Worm (Caenorhabditis elegans): ENCODE data around the gene C09B8.8.

C09B8.8 gene

DNA sequence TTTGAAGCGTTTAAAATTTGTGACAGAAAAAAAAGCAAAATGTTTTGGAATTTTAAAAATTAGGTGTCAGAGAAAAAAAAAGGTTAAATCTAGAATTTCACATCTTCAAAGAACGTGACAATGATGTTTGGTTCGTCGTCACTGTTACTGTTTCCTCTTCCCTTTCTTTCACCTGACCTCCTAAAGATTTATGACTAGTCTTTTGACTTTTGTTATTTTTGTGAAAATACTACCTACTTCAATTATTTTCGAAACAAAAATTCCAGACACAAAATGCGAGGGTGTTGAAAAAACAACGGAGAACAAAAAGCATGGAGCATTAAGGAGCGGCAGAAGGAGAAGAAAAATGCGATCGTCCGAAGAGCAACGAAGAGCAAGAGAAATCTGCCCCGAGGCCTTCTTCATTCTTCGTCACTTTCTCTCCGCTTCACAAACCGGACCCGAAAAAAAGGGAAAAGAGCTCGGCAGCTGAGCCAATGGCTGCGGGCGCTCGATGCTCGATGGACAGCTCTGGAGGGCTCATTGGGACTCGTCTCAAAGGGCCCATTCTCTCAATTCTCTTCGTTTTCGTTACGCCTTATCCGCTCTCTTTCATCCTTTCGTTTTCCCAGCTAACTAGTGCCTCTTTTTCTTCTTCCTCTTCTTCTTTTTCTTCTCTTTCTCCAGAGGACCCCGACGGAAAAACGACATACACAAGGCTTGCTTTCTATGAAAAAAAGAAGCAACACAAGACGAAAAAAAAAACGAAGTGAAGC, 38.9 kb upstream of the C09B8.8 start (continued):
- TF ChIP-seq dmd-8 (GFP tag; IDR thresholded peaks at IDR 0.05): no peak
- TF ChIP-seq ctbp-1 (GFP tag; IDR thresholded peaks at IDR 0.05): peak; percentile 68; the same call in 1 of the 2 replicates
- no peak for TF ChIP-seq sdz-12 (GFP tag; optimal IDR thresholded peaks at IDR 0.05)
- no peak for TF ChIP-seq egl-27 (tag; optimal IDR thresholded peaks at IDR 0.05)
- no peak for TF ChIP-seq Y48G9A.11 (GFP tag; IDR thresholded peaks at IDR 0.05)
- no peak for TF ChIP-seq cey-2 (tag; optimal IDR thresholded peaks at IDR 0.05; ENCODE audit: borderline replicate concordance, insufficient read depth)
- no peak for TF ChIP-seq saeg-2 (GFP tag; IDR thresholded peaks at IDR 0.05)
- TF ChIP-seq arid-1 (GFP tag; conservative IDR thresholded peaks at IDR 0.05): no peak
- TF ChIP-seq daf-12 (tag; optimal IDR thresholded peaks at IDR 0.05): no peak
- TF ChIP-seq nhr-48 (tag; optimal IDR thresholded peaks at IDR 0.05): peak; percentile 2
- no peak for TF ChIP-seq lin-15B (tag; optimal IDR thresholded peaks at IDR 0.05)
- no peak for TF ChIP-seq ceh-82 (tag; optimal IDR thresholded peaks at IDR 0.05)
- TF ChIP-seq dve-1 (tag; optimal IDR thresholded peaks at IDR 0.05; ENCODE audit: insufficient read depth): no peak
- TF ChIP-seq dmd-6 (GFP tag; IDR thresholded peaks at IDR 0.05): no peak
- no peak for TF ChIP-seq T20F7.1 (GFP tag; optimal IDR thresholded peaks at IDR 0.05)
- TF ChIP-seq lin-38 (GFP tag; IDR thresholded peaks at IDR 0.05): no peak
- TF ChIP-seq nhr-102 (tag; optimal IDR thresholded peaks at IDR 0.05): no peak
- no peak for TF ChIP-seq lir-3 (tag; optimal IDR thresholded peaks at IDR 0.05)
- no peak for TF ChIP-seq snpc-4 (tag; optimal IDR thresholded peaks at IDR 0.05)
- no peak for TF ChIP-seq ceh-20 (GFP tag; IDR thresholded peaks at IDR 0.05)
- no peak for TF ChIP-seq T26A8.4 (GFP tag; IDR thresholded peaks at IDR 0.05)
- no peak for TF ChIP-seq Y5F2A.4 (GFP tag; optimal IDR thresholded peaks at IDR 0.05)
- no peak for TF ChIP-seq pqm-1 (tag; optimal IDR thresholded peaks at IDR 0.05)
- TF ChIP-seq zag-1 (tag; optimal IDR thresholded peaks at IDR 0.05): no peak
- TF ChIP-seq dmd-9 (GFP tag; IDR thresholded peaks at IDR 0.05): no peak
- no peak for TF ChIP-seq nhr-237 (tag; optimal IDR thresholded peaks at IDR 0.05)
- TF ChIP-seq fos-1 (tag; optimal IDR thresholded peaks at IDR 0.05): no peak
- TF ChIP-seq nhr-6 (tag; optimal IDR thresholded peaks at IDR 0.05): no peak
- no peak for TF ChIP-seq nhr-25 (tag; optimal IDR thresholded peaks at IDR 0.05; ENCODE audit: borderline replicate concordance, insufficient read depth)
- TF ChIP-seq ZK546.5 (tag; optimal IDR thresholded peaks at IDR 0.05): no peak
- no peak for TF ChIP-seq mxl-3 (GFP tag; optimal IDR thresholded peaks at IDR 0.05)
- TF ChIP-seq F37D6.2 (tag; optimal IDR thresholded peaks at IDR 0.05): peak; percentile 53
- TF ChIP-seq hlh-11 (tag; optimal IDR thresholded peaks at IDR 0.05): peak; percentile 31
- TF ChIP-seq nhr-28 (tag; optimal IDR thresholded peaks at IDR 0.05): no peak
- no peak for TF ChIP-seq ces-1 (GFP tag; optimal IDR thresholded peaks at IDR 0.05)
- peak in 1 of 2 experiments; percentile 35 for TF ChIP-seq lsy-2 (tag; optimal IDR thresholded peaks at IDR 0.05)
- no peak for TF ChIP-seq unc-62 (GFP tag; optimal IDR thresholded peaks at IDR 0.05 in 1 of 2)
- no peak for TF ChIP-seq unc-62 (tag; optimal IDR thresholded peaks at IDR 0.05)
- no peak for TF ChIP-seq ceh-44 (GFP tag; IDR thresholded peaks at IDR 0.05)
- no peak for TF ChIP-seq hif-1 (tag; optimal IDR thresholded peaks at IDR 0.05)
- TF ChIP-seq duxl-1 (tag; optimal IDR thresholded peaks at IDR 0.05; ENCODE audit: poor library complexity): no peak
- peak; percentile 85 for TF ChIP-seq fkh-10 (GFP tag; optimal IDR thresholded peaks at IDR 0.05)
- TF ChIP-seq lim-7 (GFP tag; IDR thresholded peaks at IDR 0.05): peak; percentile 66
- TF ChIP-seq daf-16 (GFP tag; optimal IDR thresholded peaks at IDR 0.05): no peak
- TF ChIP-seq daf-16 (tag; optimal IDR thresholded peaks at IDR 0.05): no peak
- no peak for TF ChIP-seq ZK337.2 (GFP tag; IDR thresholded peaks at IDR 0.05)
- no peak for TF ChIP-seq mxl-2 (GFP tag; conservative IDR thresholded peaks at IDR 0.05)
- TF ChIP-seq set-16 (GFP tag; IDR thresholded peaks at IDR 0.05): peak; percentile 86
- TF ChIP-seq mep-1 (tag; optimal IDR thresholded peaks at IDR 0.05): peak; percentile 53
- TF ChIP-seq nhr-10 (tag; optimal IDR thresholded peaks at IDR 0.05): no peak
- no peak for TF ChIP-seq zip-11 (GFP tag; IDR thresholded peaks at IDR 0.05)

All from whole organism, L4 larva.